Fruit fly (Drosophila melanogaster): ENCODE measurements around the gene Ptpmeg.

Gene Ptpmeg

DNA sequence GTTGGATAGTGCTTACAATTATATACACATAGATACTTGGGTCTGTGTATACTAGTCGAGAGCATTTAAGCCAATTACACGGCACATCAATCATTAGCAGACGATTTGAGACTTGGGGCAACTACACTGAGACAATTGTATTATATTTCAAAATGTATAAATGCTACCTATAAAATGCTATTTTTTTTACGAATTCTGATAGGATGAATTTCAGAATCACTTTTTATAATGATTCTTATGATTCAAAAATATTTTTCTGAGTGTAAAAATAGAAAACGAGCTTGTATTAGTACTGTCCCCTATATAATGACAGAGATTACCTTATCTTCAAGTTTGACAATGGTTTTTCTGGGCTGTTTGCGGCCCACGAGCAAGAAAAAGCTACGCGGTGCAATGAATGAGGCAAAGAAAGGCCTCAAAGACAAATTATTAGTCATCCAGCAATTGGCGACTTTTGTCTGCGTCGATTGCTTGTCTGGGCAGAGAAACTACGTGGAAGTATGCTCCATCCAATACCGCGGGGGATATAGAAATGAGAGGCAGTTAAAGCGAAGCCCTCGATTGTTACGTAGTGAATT lies 22.8 kb downstream of the Ptpmeg start (continued):
- TF ChIP-seq CG4360 (GFP tag; IDR thresholded peaks at IDR 0.05) (no peak), Camta (GFP tag; optimal IDR thresholded peaks at IDR 0.05) (peak; percentile 61), D19A (tag; optimal IDR thresholded peaks at IDR 0.05) (no peak), Hey (tag; optimal IDR thresholded peaks at IDR 0.05) (no peak), CkIIα-i1 (GFP tag; IDR thresholded peaks at IDR 0.05) (no peak), H15 (GFP tag; IDR thresholded peaks at IDR 0.05) (peak; percentile 56; the same call in 2 of the 3 replicates), CG15269 (tag; optimal IDR thresholded peaks at IDR 0.05) (peak; percentile 79), ash1 (GFP tag; optimal IDR thresholded peaks at IDR 0.05) (no peak), CG6272 (GFP tag; IDR thresholded peaks at IDR 0.05) (peak; percentile 69), CG31224 (GFP tag; IDR thresholded peaks at IDR 0.05) (peak; percentile 69), cwo (GFP tag; optimal IDR thresholded peaks at IDR 0.05) (peak; percentile 84), CG32532 (GFP tag; IDR thresholded peaks at IDR 0.05) (peak; percentile 87), ewg (GFP tag; optimal IDR thresholded peaks at IDR 0.05) (peak; percentile 27), CG12391 (tag; optimal IDR thresholded peaks at IDR 0.05) (peak; percentile 79), CG17361 (GFP tag; IDR thresholded peaks at IDR 0.05) (peak; percentile 89), en (GFP tag; optimal IDR thresholded peaks at IDR 0.05) (no peak), wdn (GFP tag; IDR thresholded peaks at IDR 0.05) (peak; percentile 70), CG14667 (GFP tag; IDR thresholded peaks at IDR 0.05) (peak; percentile 76), CG10209 (GFP tag; optimal IDR thresholded peaks at IDR 0.05) (peak; percentile 28), Ssrp (tag; optimal IDR thresholded peaks at IDR 0.05) (peak; percentile 47), ro (GFP tag; IDR thresholded peaks at IDR 0.05) (peak; percentile 38), tio (GFP tag; optimal IDR thresholded peaks at IDR 0.05) (no peak), pita (GFP tag; optimal IDR thresholded peaks at IDR 0.05) (no peak), prd (optimal IDR thresholded peaks at IDR 0.05) (no peak), prd (GFP tag; IDR thresholded peaks at IDR 0.05) (peak; percentile 83), CG17802 (tag; optimal IDR thresholded peaks at IDR 0.05) (peak; percentile 42), CG9215 (GFP tag; IDR thresholded peaks at IDR 0.05) (peak; percentile 61), tgo (GFP tag; IDR thresholded peaks at IDR 0.05) (peak; percentile 84), CG5245 (GFP tag; optimal IDR thresholded peaks at IDR 0.05) (peak; percentile 67), CG3065 (GFP tag; optimal IDR thresholded peaks at IDR 0.05) (no peak), odd (GFP tag; optimal IDR thresholded peaks at IDR 0.05) (no peak), Lpt (GFP tag; optimal IDR thresholded peaks at IDR 0.05) (no peak), fu2 (GFP tag; optimal IDR thresholded peaks at IDR 0.05) (no peak), CG42726 (GFP tag; IDR thresholded peaks at IDR 0.05; ENCODE audit: partially characterized antibody) (no peak), Xrp1 (GFP tag; IDR thresholded peaks at IDR 0.05) (peak; percentile 83), lilli (GFP tag; optimal IDR thresholded peaks at IDR 0.05) (peak; percentile 75), ara (GFP tag; IDR thresholded peaks at IDR 0.05) (peak; percentile 70), CG14441 (GFP tag; IDR thresholded peaks at IDR 0.05) (peak; percentile 83), rib (GFP tag; IDR thresholded peaks at IDR 0.05) (peak; percentile 77), CG9876 (GFP tag; optimal IDR thresholded peaks at IDR 0.05) (no peak), inv (GFP tag; IDR thresholded peaks at IDR 0.05; ENCODE audit: partially characterized antibody) (no peak), Hr3 (GFP tag; optimal IDR thresholded peaks at IDR 0.05) (peak; percentile 49), Hr39 (optimal IDR thresholded peaks at IDR 0.05) (no peak), oc (tag; optimal IDR thresholded peaks at IDR 0.05) (peak; percentile 79), CG10654 (GFP tag; optimal IDR thresholded peaks at IDR 0.05) (peak; percentile 36), CG1602 (GFP tag; optimal IDR thresholded peaks at IDR 0.05) (peak; percentile 23), ase (GFP tag; IDR thresholded peaks at IDR 0.05) (peak; percentile 69; the same call in 2 of the 3 replicates), br (optimal IDR thresholded peaks at IDR 0.05) (no peak), lmd (GFP tag; IDR thresholded peaks at IDR 0.05) (peak; percentile 85), gcm2 (GFP tag; optimal IDR thresholded peaks at IDR 0.05) (no peak), Chrac-16 (GFP tag; optimal IDR thresholded peaks at IDR 0.05) (peak; percentile 59), klu (GFP tag; IDR thresholded peaks at IDR 0.05) (peak; percentile 52), Pdp1 (GFP tag; optimal IDR thresholded peaks at IDR 0.05) (peak; percentile 64 to 65)

All from whole organism, embryonic.